Worm (Caenorhabditis elegans) whole organism, young adult: ENCODE results near the gene nep-18.
"Not testable (repeated sequence)": the region's sequence is repeated elsewhere in the genome, so short reads cannot be mapped to it uniquely, and the experiment has no call there.

Experiments
- B0019.2 ChIP-seq: fragments of 200-800 bp; sonication (Bioruptor generic); conservative IDR thresholded peaks from 2 replicates; pipeline ENCODE4 v1.3.6; 2022; ENCODE audit warnings: missing genetic modification reagents, missing genetic modification characterization, missing compliant biosample characterization
- C17E4.6 ChIP-seq: fragments of 200-800 bp; sonication (Bioruptor generic); IDR thresholded peaks from 2 replicates; pipeline ENCODE4 v1.3.6; 2022; ENCODE audit warnings: missing genetic modification reagents, missing genetic modification characterization, missing compliant biosample characterization
- F10E7.11 ChIP-seq: sonication (generic microtip); optimal IDR thresholded peaks from 2 replicates; lab custom pipeline; 2017; ENCODE audit warnings: mild to moderate bottlenecking, missing genetic modification characterization, moderate library complexity, missing compliant biosample characterization
- F33H1.4 ChIP-seq: fragments of 200-800 bp; sonication (Bioruptor generic); IDR thresholded peaks from 2 replicates; pipeline ENCODE4 v1.3.6; 2022; ENCODE audit warnings: missing genetic modification reagents, missing genetic modification characterization, missing compliant biosample characterization
- F37B4.10 ChIP-seq: fragments of 200-800 bp; sonication (Bioruptor generic); IDR thresholded peaks from 2 replicates; pipeline ENCODE4 v1.3.6; 2022; ENCODE audit warnings: missing genetic modification characterization, missing compliant biosample characterization
- F52B5.7 ChIP-seq: sonication (generic microtip); optimal IDR thresholded peaks from 2 replicates; lab custom pipeline; 2016; ENCODE audit warnings: mild to moderate bottlenecking, missing genetic modification characterization, missing compliant biosample characterization
- F57A8.1 ChIP-seq: fragments of 200-800 bp; sonication (Bioruptor generic); optimal IDR thresholded peaks from 2 replicates; lab custom pipeline; 2018; ENCODE audit warnings: mild to moderate bottlenecking, missing genetic modification characterization, moderate library complexity, missing compliant biosample characterization
- F57C9.4 ChIP-seq: sonication (generic microtip); optimal IDR thresholded peaks from 2 replicates; lab custom pipeline; 2017; ENCODE audit warnings: mild to moderate bottlenecking, missing genetic modification characterization, missing compliant biosample characterization
- T26A5.8 ChIP-seq: sonication (generic microtip); optimal IDR thresholded peaks from 2 replicates; lab custom pipeline; 2016; ENCODE audit warnings: missing genetic modification characterization, missing compliant biosample characterization
- Y53G8AR.9 ChIP-seq: fragments of 200-800 bp; sonication (Bioruptor generic); conservative IDR thresholded peaks from 2 replicates; pipeline ENCODE4 v1.3.6; 2022; ENCODE audit warnings: missing genetic modification reagents, missing genetic modification characterization, missing compliant biosample characterization
- Y56A3A.18 ChIP-seq: fragments of 200-800 bp; sonication (Bioruptor generic); IDR thresholded peaks from 2 replicates; pipeline ENCODE4 v1.3.6; 2022; ENCODE audit warnings: missing genetic modification reagents, missing genetic modification characterization, missing compliant biosample characterization
- Y79H2A.3 ChIP-seq: fragments of 200-800 bp; sonication (Bioruptor generic); conservative IDR thresholded peaks from 2 replicates; pipeline ENCODE4 v1.3.6; 2022; ENCODE audit warnings: missing genetic modification reagents, missing genetic modification characterization, missing compliant biosample characterization
- ZK185.1 ChIP-seq: sonication (generic microtip); optimal IDR thresholded peaks from 2 replicates; lab custom pipeline; 2016; ENCODE audit warnings: mild to moderate bottlenecking, missing genetic modification characterization, missing compliant biosample characterization; ENCODE audit not compliant: poor library complexity, severe bottlenecking
- aptf-2 ChIP-seq: fragments of 200-800 bp; sonication (Bioruptor generic); conservative IDR thresholded peaks from 2 replicates; pipeline ENCODE4 v1.3.6; 2022; ENCODE audit warnings: missing genetic modification reagents, missing genetic modification characterization, missing compliant biosample characterization
- attf-6 ChIP-seq: fragments of 200-800 bp; sonication (Bioruptor generic); IDR thresholded peaks from 2 replicates; pipeline ENCODE4 v1.3.6; 2022; ENCODE audit warnings: missing genetic modification reagents, missing genetic modification characterization, missing compliant biosample characterization
- ceh-40 ChIP-seq: fragments of 200-800 bp; sonication (Bioruptor generic); IDR thresholded peaks from 2 replicates; pipeline ENCODE4 v1.3.6; 2022; ENCODE audit warnings: missing genetic modification characterization, missing compliant biosample characterization
- dox-1 ChIP-seq: fragments of 200-800 bp; sonication (Bioruptor generic); IDR thresholded peaks from 2 replicates; pipeline ENCODE4 v1.3.6; 2022; ENCODE audit warnings: missing genetic modification reagents, missing genetic modification characterization, missing compliant biosample characterization
- egl-44 ChIP-seq: fragments of 200-800 bp; sonication (Bioruptor generic); IDR thresholded peaks from 2 replicates; pipeline ENCODE4 v1.3.6; 2022; ENCODE audit warnings: missing genetic modification reagents, missing genetic modification characterization, missing compliant biosample characterization
- egrh-3 ChIP-seq: fragments of 200-800 bp; sonication (Bioruptor generic); IDR thresholded peaks from 2 replicates; pipeline ENCODE4 v1.3.6; 2022; ENCODE audit warnings: missing genetic modification reagents, missing genetic modification characterization, missing compliant biosample characterization
- ets-4 ChIP-seq: fragments of 200-800 bp; sonication (Bioruptor generic); optimal IDR thresholded peaks from 2 replicates; lab custom pipeline; 2018; ENCODE audit warnings: mild to moderate bottlenecking, missing genetic modification characterization, missing compliant biosample characterization
- hlh-26 ChIP-seq: fragments of 200-800 bp; sonication (Bioruptor generic); conservative IDR thresholded peaks from 2 replicates; pipeline ENCODE4 v1.3.6; 2022; ENCODE audit warnings: missing genetic modification reagents, missing genetic modification characterization, missing compliant biosample characterization
- hmg-20 ChIP-seq: fragments of 200-800 bp; sonication (Bioruptor generic); IDR thresholded peaks from 2 replicates; pipeline ENCODE4 v1.3.6; 2022; ENCODE audit warnings: missing genetic modification reagents, missing genetic modification characterization, missing compliant biosample characterization
- lin-26 ChIP-seq: fragments of 200-800 bp; sonication (Bioruptor generic); IDR thresholded peaks from 2 replicates; pipeline ENCODE4 v1.3.6; 2022; ENCODE audit warnings: missing genetic modification reagents, missing genetic modification characterization, missing compliant biosample characterization
- madf-6 ChIP-seq: fragments of 200-800 bp; sonication (Bioruptor generic); IDR thresholded peaks from 2 replicates; pipeline ENCODE4 v1.3.6; 2022; ENCODE audit warnings: missing genetic modification reagents, missing genetic modification characterization, missing compliant biosample characterization
- mcd-1 ChIP-seq: fragments of 200-800 bp; sonication (Bioruptor generic); IDR thresholded peaks from 2 replicates; pipeline ENCODE4 v1.3.6; 2022; ENCODE audit warnings: missing genetic modification reagents, missing genetic modification characterization, missing compliant biosample characterization
- nhr-120 ChIP-seq: fragments of 200-800 bp; sonication (Bioruptor generic); IDR thresholded peaks from 2 replicates; pipeline ENCODE4 v1.3.6; 2022; ENCODE audit warnings: missing genetic modification characterization, missing compliant biosample characterization
- pha-4 ChIP-seq: fragments of 150-350 bp; sonication (generic microtip); optimal IDR thresholded peaks from 2 replicates; lab custom pipeline; 2014; ENCODE audit warnings: missing biosample characterization, missing genetic modification reagents, missing genetic modification characterization
- repo-1 ChIP-seq: sonication (generic microtip); optimal IDR thresholded peaks from 2 replicates; lab custom pipeline; 2017; ENCODE audit warnings: mild to moderate bottlenecking, missing genetic modification characterization, missing compliant biosample characterization
- rpc-1 ChIP-seq, 2 experiments: fragments of 150-350 bp in 1 of 2; sonication (generic microtip) in 1 of 2; optimal IDR thresholded peaks; 2 replicates each; lab custom pipeline; 2014 to 2018; ENCODE audit warnings: missing biosample characterization in 1 of 2, missing genetic modification characterization in 1 of 2, missing genetic modification reagents in 1 of 2, missing genotype in 1 of 2
- sea-2 ChIP-seq: fragments of 200-800 bp; sonication (Bioruptor generic); IDR thresholded peaks from 2 replicates; pipeline ENCODE4 v1.3.6; 2022; ENCODE audit warnings: missing genetic modification characterization, missing compliant biosample characterization
- snpc-4 ChIP-seq, 5 experiments: fragments of 150-350 bp in 1 of 5; sonication (generic microtip) in 4 of 5; optimal IDR thresholded peaks; 2 replicates each; lab custom pipeline; 2014 to 2018; ENCODE audit warnings: missing genetic modification characterization in 5 of 5, missing biosample characterization in 3 of 5, antibody characterized with exemption in 2 of 5, mild to moderate bottlenecking in 2 of 5, missing compliant biosample characterization in 2 of 5, missing genotype in 2 of 5, moderate library complexity in 2 of 5, missing genetic modification reagents in 1 of 5
- tbp1 ChIP-seq: fragments of 200-800 bp; sonication (Bioruptor generic); optimal IDR thresholded peaks from 2 replicates; lab custom pipeline; 2018; ENCODE audit warnings: mild to moderate bottlenecking, missing genetic modification characterization, missing compliant biosample characterization
- unc-130 ChIP-seq: sonication (generic microtip); optimal IDR thresholded peaks from 2 replicates; lab custom pipeline; 2016; ENCODE audit warnings: missing genetic modification reagents, missing genetic modification characterization, missing compliant biosample characterization
- zfh-2 ChIP-seq: fragments of 200-800 bp; sonication (Bioruptor generic); conservative IDR thresholded peaks from 2 replicates; pipeline ENCODE4 v1.3.6; 2022; ENCODE audit warnings: missing genetic modification reagents, missing genetic modification characterization, missing compliant biosample characterization
- ztf-18 ChIP-seq: sonication (generic microtip); optimal IDR thresholded peaks from 2 replicates; lab custom pipeline; 2016; ENCODE audit warnings: missing genotype, mild to moderate bottlenecking, missing genetic modification characterization, missing compliant biosample characterization
- ztf-22 ChIP-seq: fragments of 200-800 bp; sonication (Bioruptor generic); optimal IDR thresholded peaks from 2 replicates; lab custom pipeline; 2018; ENCODE audit warnings: mild to moderate bottlenecking, missing genetic modification characterization, moderate library complexity, missing compliant biosample characterization
- ztf-25 ChIP-seq: fragments of 200-800 bp; sonication (Bioruptor generic); IDR thresholded peaks from 2 replicates; pipeline ENCODE4 v1.3.6; 2022; ENCODE audit warnings: missing genetic modification reagents, missing genetic modification characterization, missing compliant biosample characterization
- ztf-3 ChIP-seq: fragments of 200-800 bp; sonication (Bioruptor generic); optimal IDR thresholded peaks from 2 replicates; lab custom pipeline; 2018; ENCODE audit warnings: mild to moderate bottlenecking, missing genetic modification characterization, missing compliant biosample characterization

nep-18 gene

ce11 chrII:2564899-2565298, 1.0 kb upstream of the nep-18 start, which contains the start of gene usp-39 (continued):
- no peak for TF ChIP-seq F57C9.4 (tag; lab: Kevin White, UChicago)
- no peak for TF ChIP-seq ztf-3 (GFP tag; lab: Kevin White, UChicago)

ce11 chrII:2556388-2556787, 7.5 kb downstream of the nep-18 start:
- peak; percentile 75; the same call in 1 of the 2 replicates for TF ChIP-seq zfh-2 (GFP tag; lab: Robert Waterston, UW)
- peak; percentile 26; the same call in 1 of the 2 replicates for TF ChIP-seq mcd-1
- TF ChIP-seq dox-1 (GFP tag; lab: Robert Waterston, UW): peak; percentile 34; the same call in 1 of the 2 replicates
- TF ChIP-seq lin-26 (GFP tag; lab: Robert Waterston, UW): peak; percentile 97
- TF ChIP-seq madf-6 (GFP tag; lab: Robert Waterston, UW): peak; percentile 43; the same call in 1 of the 2 replicates
- TF ChIP-seq attf-6 (GFP tag; lab: Robert Waterston, UW): peak; percentile 78; the same call in 1 of the 2 replicates
- peak; percentile 93; the same call in 1 of the 2 replicates for TF ChIP-seq egrh-3
- TF ChIP-seq ztf-25 (GFP tag; lab: Robert Waterston, UW): 0 out of 2 replicates have a peak, but pooled peaks have one; percentile 42
- TF ChIP-seq sea-2: 0 out of 2 replicates have a peak, but pooled peaks have one; percentile 60

- not testable (repeated sequence) for TF ChIP-seq snpc-4 (GFP tag; optimal IDR thresholded peaks at IDR 0.05; lab: Kevin White, UChicago); snpc-4 (tag; optimal IDR thresholded peaks at IDR 0.05; lab: Kevin White, UChicago); ztf-18 (tag; lab: Kevin White, UChicago); Y53G8AR.9
Measured at ce11 chrII:2553662-2554061, 10.2 kb downstream of the nep-18 start, which contains the start of gene K02F6.1. Gene K02F6.1, plus strand, starts transcription at chrII:2553962.

ce11 chrII:2553030-2553429, 10.8 kb downstream of the nep-18 start:
- TF ChIP-seq unc-130 (GFP tag; lab: Kevin White, UChicago) (no peak), F33H1.4 (GFP tag; lab: Robert Waterston, UW) (no peak), F52B5.7 (tag; lab: Kevin White, UChicago) (no peak), Y79H2A.3 (GFP tag; lab: Robert Waterston, UW) (no peak), ZK185.1 (no peak), Y56A3A.18 (GFP tag; lab: Robert Waterston, UW) (no peak), B0019.2 (no peak), ceh-40 (GFP tag; lab: Robert Waterston, UW) (no peak), T26A5.8 (tag; lab: Kevin White, UChicago) (no peak), hmg-20 (GFP tag; lab: Robert Waterston, UW) (no peak)
- TF ChIP-seq, all 124 proteins: peak for 0

- TF ChIP-seq C17E4.6 (GFP tag; lab: Robert Waterston, UW) (no peak), tbp1 (no peak), ets-4 (GFP tag; lab: Kevin White, UChicago) (no peak), F37B4.10 (no peak), hlh-26 (GFP tag; lab: Robert Waterston, UW) (no peak), aptf-2 (GFP tag; lab: Robert Waterston, UW) (no peak), F57A8.1 (GFP tag; lab: Kevin White, UChicago) (no peak), pha-4 (tag; lab: Kevin White, UChicago) (no peak), rpc-1 (optimal IDR thresholded peaks at IDR 0.05; lab: Kevin White, UChicago) (no peak), rpc-1 (tag; optimal IDR thresholded peaks at IDR 0.05; lab: Kevin White, UChicago) (no peak), ZK185.1 (no peak), nhr-120 (GFP tag; lab: Robert Waterston, UW) (no peak), repo-1 (no peak), egl-44 (GFP tag; lab: Robert Waterston, UW) (no peak), madf-6 (GFP tag; lab: Robert Waterston, UW) (no peak), F10E7.11 (tag; lab: Kevin White, UChicago) (no peak), ztf-22 (GFP tag; lab: Kevin White, UChicago) (no peak)
Measured at ce11 chrII:2545925-2546324, 17.9 kb downstream of the nep-18 start, which contains the start of gene K02F6.3. Gene K02F6.3, plus strand, starts transcription at chrII:2546225.
